Worm (Caenorhabditis elegans) whole organism, late embryonic: ENCODE measurements around the gene srsx-14.
A peak's percentile ranks its signal among the peaks of the same experiment; 100 is the strongest.

Experiments used
- F13H6.1 ChIP-seq: sonication (generic microtip); optimal IDR thresholded peaks from 2 replicates; lab custom pipeline; 2016; ENCODE audit warnings: missing genetic modification characterization, missing compliant biosample characterization
- K02D7.2 ChIP-seq: sonication (generic microtip); optimal IDR thresholded peaks from 2 replicates; lab custom pipeline; 2017; ENCODE audit warnings: mild to moderate bottlenecking, missing genetic modification characterization, missing compliant biosample characterization
- T23F11.4 ChIP-seq: fragments of 200-800 bp; sonication (Bioruptor generic); optimal IDR thresholded peaks from 2 replicates; lab custom pipeline; 2018; ENCODE audit warnings: mild to moderate bottlenecking, missing genetic modification characterization, missing compliant biosample characterization
- Y22D7AL.16 ChIP-seq: sonication (generic microtip); optimal IDR thresholded peaks from 2 replicates; lab custom pipeline; 2016; ENCODE audit warnings: missing genetic modification characterization, missing compliant biosample characterization
- ceh-14 ChIP-seq: sonication (generic microtip); optimal IDR thresholded peaks from 2 replicates; lab custom pipeline; 2016; ENCODE audit warnings: missing genotype, missing genetic modification characterization, missing compliant biosample characterization
- ceh-19 ChIP-seq: fragments of 200-800 bp; sonication (Bioruptor generic); optimal IDR thresholded peaks from 2 replicates; lab custom pipeline; 2018; ENCODE audit warnings: mild to moderate bottlenecking, missing genetic modification characterization, missing compliant biosample characterization
- ceh-22 ChIP-seq: sonication (generic microtip); optimal IDR thresholded peaks from 2 replicates; lab custom pipeline; 2017; ENCODE audit warnings: missing biosample characterization, missing genetic modification characterization
- ceh-30 ChIP-seq: fragments of 150-350 bp; optimal IDR thresholded peaks from 2 replicates; lab custom pipeline; 2014; ENCODE audit warnings: missing biosample characterization, missing genetic modification characterization
- ceh-31 ChIP-seq: sonication (generic microtip); optimal IDR thresholded peaks from 2 replicates; lab custom pipeline; 2016; ENCODE audit warnings: missing genetic modification characterization, missing compliant biosample characterization
- ceh-45 ChIP-seq: fragments of 200-800 bp; sonication (Bioruptor generic); IDR thresholded peaks from 2 replicates; pipeline ENCODE4 v1.3.6; 2022; ENCODE audit warnings: missing genetic modification reagents, missing genetic modification characterization, missing compliant biosample characterization
- ceh-48 ChIP-seq: sonication (generic microtip); optimal IDR thresholded peaks from 2 replicates; lab custom pipeline; 2016; ENCODE audit warnings: missing genetic modification characterization, inconsistent platforms, missing compliant biosample characterization
- ceh-6 ChIP-seq: fragments of 200-800 bp; sonication (Bioruptor generic); optimal IDR thresholded peaks from 2 replicates; lab custom pipeline; 2018; ENCODE audit warnings: mild to moderate bottlenecking, missing genetic modification characterization, missing compliant biosample characterization
- che-1 ChIP-seq: sonication (generic microtip); optimal IDR thresholded peaks from 2 replicates; lab custom pipeline; 2016; ENCODE audit warnings: mild to moderate bottlenecking, missing genetic modification characterization, missing compliant biosample characterization
- dve-1 ChIP-seq: sonication (generic microtip); optimal IDR thresholded peaks from 2 replicates; lab custom pipeline; 2017; ENCODE audit warnings: antibody characterized with exemption, mild to moderate bottlenecking, missing genetic modification characterization, missing compliant biosample characterization
- eyg-1 ChIP-seq: sonication (generic microtip); optimal IDR thresholded peaks from 2 replicates; lab custom pipeline; 2016; ENCODE audit warnings: missing genotype, missing genetic modification characterization, missing compliant biosample characterization
- fkh-10 ChIP-seq: fragments of 150-350 bp; optimal IDR thresholded peaks from 2 replicates; lab custom pipeline; 2014; ENCODE audit warnings: missing biosample characterization, missing genetic modification reagents, missing genetic modification characterization
- gmeb-2 ChIP-seq: sonication (generic microtip); optimal IDR thresholded peaks from 2 replicates; lab custom pipeline; 2016; ENCODE audit warnings: missing genetic modification characterization, inconsistent platforms, missing compliant biosample characterization
- hlh-30 ChIP-seq: sonication (generic microtip); optimal IDR thresholded peaks from 2 replicates; lab custom pipeline; 2017; ENCODE audit warnings: antibody characterized with exemption, missing genetic modification characterization, missing compliant biosample characterization; ENCODE audit not compliant: insufficient read depth
- hlh-6 ChIP-seq: sonication (generic microtip); optimal IDR thresholded peaks from 2 replicates; lab custom pipeline; 2016; ENCODE audit warnings: missing genotype, missing genetic modification characterization, missing compliant biosample characterization
- hlh-8 ChIP-seq: sonication (generic microtip); optimal IDR thresholded peaks from 2 replicates; lab custom pipeline; 2016; ENCODE audit warnings: missing genotype, missing genetic modification characterization, missing compliant biosample characterization
- lin-11 ChIP-seq: fragments of 200-800 bp; sonication (Bioruptor generic); optimal IDR thresholded peaks from 2 replicates; lab custom pipeline; 2018; ENCODE audit warnings: mild to moderate bottlenecking, missing genetic modification characterization, missing compliant biosample characterization
- madf-2 ChIP-seq: sonication (generic microtip); optimal IDR thresholded peaks from 2 replicates; lab custom pipeline; 2017; ENCODE audit warnings: missing genetic modification characterization, missing compliant biosample characterization
- nfya-1 ChIP-seq: sonication (generic microtip); optimal IDR thresholded peaks from 2 replicates; lab custom pipeline; 2017; ENCODE audit warnings: missing genetic modification characterization, mild to moderate bottlenecking, missing compliant biosample characterization, antibody characterized with exemption, moderate library complexity
- nhr-232 ChIP-seq: sonication (generic microtip); optimal IDR thresholded peaks from 2 replicates; lab custom pipeline; 2016; ENCODE audit warnings: missing genetic modification characterization, missing compliant biosample characterization
- odd-2 ChIP-seq: sonication (generic microtip); optimal IDR thresholded peaks from 2 replicates; lab custom pipeline; 2017; ENCODE audit warnings: antibody characterized with exemption, mild to moderate bottlenecking, missing genetic modification characterization, missing compliant biosample characterization
- pat-9 ChIP-seq: fragments of 200-800 bp; sonication (Bioruptor generic); optimal IDR thresholded peaks from 2 replicates; lab custom pipeline; 2018; ENCODE audit warnings: mild to moderate bottlenecking, missing genetic modification characterization, moderate library complexity, missing compliant biosample characterization
- pax-1 ChIP-seq: fragments of 150-350 bp; optimal IDR thresholded peaks from 2 replicates; lab custom pipeline; 2014; ENCODE audit warnings: missing biosample characterization, missing genetic modification characterization
- pha-4 ChIP-seq: fragments of 150-350 bp; optimal IDR thresholded peaks from 2 replicates; lab custom pipeline; 2018; ENCODE audit warnings: missing biosample characterization, missing genetic modification reagents, missing genetic modification characterization
- pqm-1 ChIP-seq: sonication (generic microtip); optimal IDR thresholded peaks from 2 replicates; lab custom pipeline; 2016; ENCODE audit warnings: missing genetic modification characterization, missing compliant biosample characterization
- pros-1 ChIP-seq: fragments of 150-350 bp; optimal IDR thresholded peaks from 2 replicates; lab custom pipeline; 2014; ENCODE audit warnings: missing biosample characterization, missing genetic modification reagents, missing genetic modification characterization
- ref-2 ChIP-seq: sonication (generic microtip); optimal IDR thresholded peaks from 2 replicates; lab custom pipeline; 2016; ENCODE audit warnings: missing genetic modification characterization, missing compliant biosample characterization
- rnt-1 ChIP-seq: sonication (generic microtip); optimal IDR thresholded peaks from 2 replicates; lab custom pipeline; 2016; ENCODE audit warnings: missing genetic modification characterization, missing compliant biosample characterization
- syd-9 ChIP-seq: sonication (generic microtip); optimal IDR thresholded peaks from 2 replicates; lab custom pipeline; 2016; ENCODE audit warnings: mild to moderate bottlenecking, missing genetic modification characterization, moderate library complexity, missing compliant biosample characterization
- tbx-2 ChIP-seq: sonication (generic microtip); optimal IDR thresholded peaks from 2 replicates; lab custom pipeline; 2016; ENCODE audit warnings: missing genetic modification characterization, missing compliant biosample characterization
- unc-55 ChIP-seq: sonication (generic microtip); optimal IDR thresholded peaks from 2 replicates; lab custom pipeline; 2017; ENCODE audit warnings: missing biosample characterization, missing genetic modification reagents, missing genetic modification characterization

The srsx-14 gene

ce11 chrIV:5666115-5667028, 39.4 kb upstream of the srsx-14 start:
- TF ChIP-seq lin-11 (no peak), ceh-48 (no peak), madf-2 (tag; lab: Kevin White, UChicago) (no peak), rnt-1 (no peak)

ce11 chrIV:5665353-5665918, 38.5 kb upstream of the srsx-14 start:
- TF ChIP-seq ceh-6 (GFP tag; lab: Kevin White, UChicago) (no peak), fkh-10 (no peak), nfya-1 (tag; lab: Kevin White, UChicago) (peak; percentile 4), unc-55 (peak; percentile 73), ceh-31 (tag; lab: Kevin White, UChicago) (peak; percentile 19), hlh-30 (peak; percentile 30)

DNA sequence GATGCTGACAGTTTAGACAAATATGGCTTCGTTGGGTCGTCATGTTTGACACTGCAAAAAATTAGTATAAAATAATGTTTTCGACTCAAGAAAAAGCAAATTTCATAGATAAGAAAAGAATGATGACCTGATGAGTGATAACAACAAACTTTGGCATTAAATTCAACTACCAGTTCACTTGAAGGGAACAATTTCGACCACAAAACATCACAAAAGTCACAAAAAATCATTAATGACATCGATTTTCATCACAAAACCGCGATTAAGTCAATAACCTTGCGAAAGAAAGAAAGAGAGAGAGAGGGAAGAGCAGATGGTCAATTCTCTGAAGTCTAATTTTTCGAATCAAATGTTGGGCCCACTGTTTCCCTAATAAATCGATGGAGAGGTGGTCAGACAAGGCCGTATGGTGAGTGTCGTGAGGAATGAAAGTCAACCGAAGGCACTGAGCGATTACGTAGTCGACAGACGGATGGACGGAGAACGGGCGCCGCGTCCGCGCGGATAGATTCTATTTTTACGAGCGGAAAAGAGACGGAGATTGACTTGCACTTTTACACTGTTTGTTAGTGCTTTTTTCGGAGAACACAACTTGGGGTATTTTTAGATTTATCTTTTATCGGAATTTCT, 37.5 kb upstream of the srsx-14 start, which contains the start of gene bec-1:
Gene bec-1 (minus strand): TSS at position 51 of the 630 bp plus-strand sequence.
- TF ChIP-seq syd-9 (tag; lab: Kevin White, UChicago) (no peak), ceh-30 (tag; lab: Kevin White, UChicago) (no peak), ceh-19 (no peak), K02D7.2 (no peak), hlh-30 (no peak), pha-4 (no peak), hlh-6 (tag; lab: Kevin White, UChicago) (no peak), nfya-1 (tag; lab: Kevin White, UChicago) (no peak), nhr-232 (tag; lab: Kevin White, UChicago) (no peak), F13H6.1 (no peak), fkh-10 (no peak)

ce11 chrIV:5662886-5663285, 35.9 kb upstream of the srsx-14 start:
- no peak for TF ChIP-seq hlh-8 (tag; lab: Kevin White, UChicago)
- no peak for TF ChIP-seq T23F11.4
- TF ChIP-seq gmeb-2, result no peak
- no peak for TF ChIP-seq pqm-1 (tag; lab: Kevin White, UChicago)
- no peak for TF ChIP-seq pax-1
- no peak for TF ChIP-seq nhr-232 (tag; lab: Kevin White, UChicago)
- no peak for TF ChIP-seq ceh-14
- no peak for TF ChIP-seq nfya-1 (tag; lab: Kevin White, UChicago)
- TF ChIP-seq, all 69 proteins: peak for 0

DNA sequence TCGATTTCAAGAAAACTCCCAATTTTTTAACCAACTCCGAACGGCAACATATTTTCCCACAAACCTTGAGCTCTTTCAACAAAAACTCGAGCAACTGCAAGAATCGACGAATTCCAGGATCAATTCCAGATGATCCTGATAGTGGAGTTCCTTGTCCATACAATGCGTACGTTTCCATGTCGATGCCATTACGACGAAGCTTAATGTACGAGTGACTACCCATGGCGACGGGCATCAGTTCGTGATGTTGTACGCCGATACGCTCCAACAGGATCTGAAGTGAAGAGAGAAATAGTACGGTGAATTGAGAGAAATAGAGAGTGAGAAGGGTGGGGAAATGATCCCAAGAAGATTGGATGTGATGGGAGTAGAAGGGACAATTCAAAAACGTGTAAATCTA, 35.1 kb upstream of the srsx-14 start:
- no peak for TF ChIP-seq eyg-1 (tag; lab: Kevin White, UChicago)
- no peak for TF ChIP-seq ceh-19
- no peak for TF ChIP-seq pros-1
- TF ChIP-seq pat-9 (tag; lab: Kevin White, UChicago), result no peak
- no peak for TF ChIP-seq hlh-8 (tag; lab: Kevin White, UChicago)
- TF ChIP-seq ref-2 (tag; lab: Kevin White, UChicago), result no peak
- TF ChIP-seq dve-1 (tag; lab: Kevin White, UChicago), result no peak
- no peak for TF ChIP-seq odd-2 (tag; lab: Kevin White, UChicago)
- no peak for TF ChIP-seq ceh-31 (tag; lab: Kevin White, UChicago)
- no peak for TF ChIP-seq ceh-22 (tag; lab: Kevin White, UChicago)
- no peak for TF ChIP-seq pqm-1 (tag; lab: Kevin White, UChicago)
- TF ChIP-seq tbx-2, result no peak
- TF ChIP-seq Y22D7AL.16, result no peak
- TF ChIP-seq F13H6.1, result no peak
- no peak for TF ChIP-seq T23F11.4
- no peak for TF ChIP-seq hlh-30
- TF ChIP-seq che-1 (tag; lab: Kevin White, UChicago), result no peak
- TF ChIP-seq ceh-45, result no peak
- TF ChIP-seq hlh-6 (tag; lab: Kevin White, UChicago), result no peak
- no peak for TF ChIP-seq K02D7.2
